Worm (Caenorhabditis elegans) whole organism, young adult: ENCODE data around the gene C34B4.2.

Experiments used
- B0261.1 ChIP-seq: sonication (generic microtip); optimal IDR thresholded peaks from 2 replicates; lab custom pipeline; 2016; ENCODE audit warnings: mild to moderate bottlenecking, missing genetic modification characterization, moderate library complexity, missing compliant biosample characterization
- F33H1.4 ChIP-seq: fragments of 200-800 bp; sonication (Bioruptor generic); IDR thresholded peaks from 2 replicates; pipeline ENCODE4 v1.3.6; 2022; ENCODE audit warnings: missing genetic modification reagents, missing genetic modification characterization, missing compliant biosample characterization
- F49E8.2 ChIP-seq: sonication (generic microtip); optimal IDR thresholded peaks from 3 replicates; lab custom pipeline; 2017; ENCODE audit warnings: missing genetic modification characterization, mild to moderate bottlenecking, missing compliant biosample characterization, antibody characterized with exemption, moderate library complexity; ENCODE audit not compliant: insufficient read depth
- F52B5.7 ChIP-seq: sonication (generic microtip); optimal IDR thresholded peaks from 2 replicates; lab custom pipeline; 2016; ENCODE audit warnings: mild to moderate bottlenecking, missing genetic modification characterization, missing compliant biosample characterization
- attf-5 ChIP-seq: fragments of 200-800 bp; sonication (Bioruptor generic); optimal IDR thresholded peaks from 2 replicates; lab custom pipeline; 2018; ENCODE audit warnings: mild to moderate bottlenecking, missing genetic modification characterization, missing compliant biosample characterization
- attf-6 ChIP-seq: fragments of 200-800 bp; sonication (Bioruptor generic); IDR thresholded peaks from 2 replicates; pipeline ENCODE4 v1.3.6; 2022; ENCODE audit warnings: missing genetic modification reagents, missing genetic modification characterization, missing compliant biosample characterization
- ccch-3 ChIP-seq: fragments of 200-800 bp; sonication (Bioruptor generic); optimal IDR thresholded peaks from 2 replicates; lab custom pipeline; 2018; ENCODE audit warnings: mild to moderate bottlenecking, missing genetic modification characterization, missing compliant biosample characterization
- cebp-1 ChIP-seq, 2 experiments: fragments of 200-800 bp in 1 of 2; sonication (Bioruptor generic) in 1 of 2; sonication (generic microtip) in 1 of 2; IDR thresholded peaks in 1 of 2; optimal IDR thresholded peaks in 1 of 2; 2 replicates each; pipeline versions ENCODE4 v1.3.6 to Lab custom; 2017 to 2022; ENCODE audit warnings: missing compliant biosample characterization in 2 of 2, missing genetic modification characterization in 2 of 2, mild to moderate bottlenecking in 1 of 2, missing genetic modification reagents in 1 of 2, moderate library complexity in 1 of 2
- ceh-40 ChIP-seq: fragments of 200-800 bp; sonication (Bioruptor generic); IDR thresholded peaks from 2 replicates; pipeline ENCODE4 v1.3.6; 2022; ENCODE audit warnings: missing genetic modification characterization, missing compliant biosample characterization
- ceh-79 ChIP-seq: sonication (generic microtip); optimal IDR thresholded peaks from 2 replicates; lab custom pipeline; 2017; ENCODE audit warnings: mild to moderate bottlenecking, missing genetic modification characterization, missing compliant biosample characterization
- die-1 ChIP-seq: sonication (generic microtip); optimal IDR thresholded peaks from 2 replicates; lab custom pipeline; 2016; ENCODE audit warnings: missing genotype, mild to moderate bottlenecking, missing genetic modification characterization, missing compliant biosample characterization
- egl-44 ChIP-seq: fragments of 200-800 bp; sonication (Bioruptor generic); IDR thresholded peaks from 2 replicates; pipeline ENCODE4 v1.3.6; 2022; ENCODE audit warnings: missing genetic modification reagents, missing genetic modification characterization, missing compliant biosample characterization
- gei-17 ChIP-seq: fragments of 200-800 bp; sonication (Bioruptor generic); optimal IDR thresholded peaks from 2 replicates; lab custom pipeline; 2018; ENCODE audit warnings: mild to moderate bottlenecking, missing genetic modification characterization, missing compliant biosample characterization
- lag-1 ChIP-seq: fragments of 200-800 bp; sonication (Bioruptor generic); IDR thresholded peaks from 2 replicates; pipeline ENCODE4 v1.3.6; 2022; ENCODE audit warnings: missing genetic modification reagents, missing genetic modification characterization, missing compliant biosample characterization
- let-607 ChIP-seq, 2 experiments: fragments of 200-800 bp in 1 of 2; sonication (Bioruptor generic) in 1 of 2; sonication (generic microtip) in 1 of 2; optimal IDR thresholded peaks; 2 replicates each; lab custom pipeline; 2016 to 2018; ENCODE audit warnings: mild to moderate bottlenecking in 2 of 2, missing compliant biosample characterization in 2 of 2, missing genetic modification characterization in 2 of 2, moderate library complexity in 2 of 2, missing genotype in 1 of 2
- lin-26 ChIP-seq: fragments of 200-800 bp; sonication (Bioruptor generic); IDR thresholded peaks from 2 replicates; pipeline ENCODE4 v1.3.6; 2022; ENCODE audit warnings: missing genetic modification reagents, missing genetic modification characterization, missing compliant biosample characterization
- lin-35 ChIP-seq, 3 experiments: fragments of 150-350 bp in 2 of 3; sonication (generic microtip) in 1 of 3; optimal IDR thresholded peaks; 2 replicates each; lab custom pipeline; 2014 to 2018; ENCODE audit warnings: missing biosample characterization in 3 of 3, missing genetic modification characterization in 3 of 3, missing genetic modification reagents in 3 of 3
- lin-40 ChIP-seq: sonication (generic microtip); optimal IDR thresholded peaks from 2 replicates; lab custom pipeline; 2016; ENCODE audit warnings: missing genetic modification characterization, mild to moderate bottlenecking, missing compliant biosample characterization, missing genotype, missing genetic modification reagents
- lin-54 ChIP-seq: fragments of 200-800 bp; sonication (Bioruptor generic); optimal IDR thresholded peaks from 2 replicates; lab custom pipeline; 2018; ENCODE audit warnings: mild to moderate bottlenecking, missing genetic modification characterization, missing compliant biosample characterization
- madf-6 ChIP-seq: fragments of 200-800 bp; sonication (Bioruptor generic); IDR thresholded peaks from 2 replicates; pipeline ENCODE4 v1.3.6; 2022; ENCODE audit warnings: missing genetic modification reagents, missing genetic modification characterization, missing compliant biosample characterization
- madf-8 ChIP-seq: fragments of 200-800 bp; sonication (Bioruptor generic); conservative IDR thresholded peaks from 2 replicates; pipeline ENCODE4 v1.3.6; 2022; ENCODE audit warnings: missing genetic modification reagents, missing genetic modification characterization, missing compliant biosample characterization
- mcd-1 ChIP-seq: fragments of 200-800 bp; sonication (Bioruptor generic); IDR thresholded peaks from 2 replicates; pipeline ENCODE4 v1.3.6; 2022; ENCODE audit warnings: missing genetic modification reagents, missing genetic modification characterization, missing compliant biosample characterization
- nfya-2 ChIP-seq: fragments of 200-800 bp; sonication (Bioruptor generic); IDR thresholded peaks from 2 replicates; pipeline ENCODE4 v1.3.6; 2022; ENCODE audit warnings: missing genetic modification reagents, missing genetic modification characterization, missing compliant biosample characterization
- nhr-27 ChIP-seq: fragments of 200-800 bp; sonication (Bioruptor generic); optimal IDR thresholded peaks from 2 replicates; lab custom pipeline; 2018; ENCODE audit warnings: mild to moderate bottlenecking, missing genetic modification characterization, moderate library complexity, missing compliant biosample characterization
- nhr-90 ChIP-seq: sonication (generic microtip); optimal IDR thresholded peaks from 2 replicates; lab custom pipeline; 2016; ENCODE audit warnings: missing genotype, mild to moderate bottlenecking, missing genetic modification characterization, missing compliant biosample characterization
- pbrm-1 ChIP-seq: fragments of 200-800 bp; sonication (Bioruptor generic); IDR thresholded peaks from 2 replicates; pipeline ENCODE4 v1.3.6; 2022; ENCODE audit warnings: missing genetic modification reagents, missing genetic modification characterization, missing compliant biosample characterization
- rcor-1 ChIP-seq: fragments of 200-800 bp; sonication (Bioruptor generic); IDR thresholded peaks from 2 replicates; pipeline ENCODE4 v1.3.6; 2022; ENCODE audit warnings: missing genetic modification reagents, missing genetic modification characterization, missing compliant biosample characterization
- rec-8 ChIP-seq, 2 experiments: sonication (generic microtip); optimal IDR thresholded peaks; 2 replicates each; lab custom pipeline; 2016; ENCODE audit warnings: mild to moderate bottlenecking in 2 of 2, missing genetic modification characterization in 2 of 2, missing genetic modification reagents in 2 of 2, missing genotype in 2 of 2, missing biosample characterization in 1 of 2, missing compliant biosample characterization in 1 of 2, moderate library complexity in 1 of 2
- snpc-1.1 ChIP-seq: sonication (generic microtip); optimal IDR thresholded peaks from 2 replicates; lab custom pipeline; 2017; ENCODE audit warnings: missing genetic modification characterization, mild to moderate bottlenecking, missing compliant biosample characterization, antibody characterized with exemption, moderate library complexity, missing genotype, missing genetic modification reagents; ENCODE audit not compliant: insufficient read depth
- snpc-1.3 ChIP-seq: sonication (generic microtip); optimal IDR thresholded peaks from 2 replicates; lab custom pipeline; 2017; ENCODE audit warnings: missing genetic modification characterization, mild to moderate bottlenecking, missing compliant biosample characterization, antibody characterized with exemption, moderate library complexity, missing genotype, missing genetic modification reagents; ENCODE audit not compliant: insufficient read depth
- somi-1 ChIP-seq: fragments of 200-800 bp; sonication (Bioruptor generic); optimal IDR thresholded peaks from 2 replicates; lab custom pipeline; 2018; ENCODE audit warnings: mild to moderate bottlenecking, missing genetic modification characterization, missing compliant biosample characterization
- tlf-1 ChIP-seq: fragments of 200-800 bp; sonication (Bioruptor generic); optimal IDR thresholded peaks from 2 replicates; lab custom pipeline; 2018; ENCODE audit warnings: mild to moderate bottlenecking, missing genetic modification characterization, missing compliant biosample characterization
- unc-62 ChIP-seq: fragments of 150-350 bp; optimal IDR thresholded peaks from 2 replicates; lab custom pipeline; 2014; ENCODE audit warnings: missing biosample characterization, missing genetic modification reagents, missing genetic modification characterization
- ztf-18 ChIP-seq: sonication (generic microtip); optimal IDR thresholded peaks from 2 replicates; lab custom pipeline; 2016; ENCODE audit warnings: missing genotype, mild to moderate bottlenecking, missing genetic modification characterization, missing compliant biosample characterization
- ztf-22 ChIP-seq: fragments of 200-800 bp; sonication (Bioruptor generic); optimal IDR thresholded peaks from 2 replicates; lab custom pipeline; 2018; ENCODE audit warnings: mild to moderate bottlenecking, missing genetic modification characterization, moderate library complexity, missing compliant biosample characterization
- ztf-3 ChIP-seq: fragments of 200-800 bp; sonication (Bioruptor generic); optimal IDR thresholded peaks from 2 replicates; lab custom pipeline; 2018; ENCODE audit warnings: mild to moderate bottlenecking, missing genetic modification characterization, missing compliant biosample characterization

Gene C34B4.2

DNA sequence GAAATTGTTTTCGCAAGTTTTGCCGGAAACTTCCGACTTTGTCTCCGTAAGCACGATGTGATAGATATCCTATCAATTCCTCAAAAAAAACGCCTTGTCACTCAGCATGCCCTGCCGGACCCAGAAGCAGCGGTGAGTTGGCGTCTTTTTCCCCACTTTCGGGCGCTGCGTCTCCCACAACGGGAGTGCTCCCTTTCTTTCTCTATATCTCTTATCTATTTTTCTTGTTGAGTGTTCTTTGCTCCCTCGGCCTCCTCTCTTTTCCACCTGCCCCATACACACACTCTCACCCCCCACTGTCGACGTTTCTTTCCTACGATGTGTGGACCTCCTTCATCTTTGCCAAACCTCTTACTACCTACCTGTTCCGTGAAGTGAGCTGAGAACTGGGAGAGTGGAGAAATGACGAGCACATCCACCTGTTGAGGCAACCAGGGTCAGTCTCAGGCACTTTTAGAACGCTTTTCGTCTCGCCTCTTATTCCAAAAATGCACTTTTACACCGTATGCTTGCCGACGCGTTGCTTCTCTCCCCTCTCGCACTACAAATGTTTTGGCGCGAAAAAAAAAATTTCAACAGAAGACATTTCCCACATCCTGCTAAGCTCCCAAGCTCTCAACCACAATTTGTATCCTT is 3.2 kb downstream of the C34B4.2 start (continued):
- TF ChIP-seq F49E8.2 (tag; lab: Kevin White, UChicago) (no peak), lin-35 (GFP tag; optimal IDR thresholded peaks at IDR 0.05; lab: Kevin White, UChicago) (peak in 1 of 3 experiments; percentile 49), egl-44 (GFP tag; lab: Robert Waterston, UW) (no peak), ceh-79 (tag; lab: Kevin White, UChicago) (no peak), die-1 (tag; lab: Kevin White, UChicago) (peak; percentile 15), rcor-1 (GFP tag; lab: Robert Waterston, UW) (no peak), ztf-18 (tag; lab: Kevin White, UChicago) (peak; percentile 7), lin-26 (0 out of 2 replicates have a peak, but pooled peaks have one; percentile 59), attf-6 (GFP tag; lab: Robert Waterston, UW) (no peak), unc-62 (GFP tag; lab: Kevin White, UChicago) (peak; percentile 54), madf-8 (no peak), F52B5.7 (tag; lab: Kevin White, UChicago) (peak; percentile 4), ztf-3 (no peak), ccch-3 (no peak), nfya-2 (no peak), cebp-1 (GFP tag; IDR thresholded peaks at IDR 0.05; lab: Robert Waterston, UW) (no peak), cebp-1 (tag; optimal IDR thresholded peaks at IDR 0.05; lab: Kevin White, UChicago) (peak; percentile 61), nhr-27 (no peak), pbrm-1 (no peak), let-607 (tag; optimal IDR thresholded peaks at IDR 0.05; lab: Kevin White, UChicago) (peak; percentile 55 to 72), rec-8 (tag; optimal IDR thresholded peaks at IDR 0.05; lab: Kevin White, UChicago) (no peak), lag-1 (GFP tag; lab: Robert Waterston, UW) (no peak), ceh-40 (GFP tag; lab: Robert Waterston, UW) (no peak), B0261.1 (tag; lab: Kevin White, UChicago) (no peak), attf-5 (peak; percentile 32), snpc-1.3 (no peak), F33H1.4 (no peak), snpc-1.1 (tag; lab: Kevin White, UChicago) (no peak), nhr-90 (tag; lab: Kevin White, UChicago) (peak; percentile 5), gei-17 (no peak), lin-40 (tag; lab: Kevin White, UChicago) (no peak), madf-6 (GFP tag; lab: Robert Waterston, UW) (no peak), somi-1 (GFP tag; lab: Kevin White, UChicago) (peak; percentile 74), ztf-22 (GFP tag; lab: Kevin White, UChicago) (no peak), mcd-1 (GFP tag; lab: Robert Waterston, UW) (peak; percentile 45; the same call in 1 of the 2 replicates), lin-54 (GFP tag; lab: Kevin White, UChicago) (no peak)

DNA sequence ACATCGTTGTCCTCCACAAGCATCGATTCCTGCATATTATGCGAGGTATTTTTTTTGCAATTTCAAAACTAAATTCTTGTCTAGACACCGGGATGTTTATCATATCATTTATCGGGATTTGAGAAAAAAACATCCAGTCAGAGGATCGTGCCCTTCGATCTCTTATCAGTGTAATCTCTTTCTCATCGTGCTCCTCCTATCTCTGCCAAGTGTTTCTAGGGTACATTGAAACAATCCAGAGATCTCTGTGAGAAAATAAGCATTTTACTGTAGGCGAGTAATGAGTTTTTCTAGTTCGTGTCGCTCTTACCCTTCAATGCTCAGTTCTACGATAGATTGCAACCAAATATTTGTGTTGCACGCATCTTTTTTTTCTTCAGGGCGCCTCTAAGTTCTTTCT is 5.6 kb downstream of the C34B4.2 start:
- TF ChIP-seq tlf-1 (GFP tag; lab: Kevin White, UChicago) (no peak), lin-35 (GFP tag; optimal IDR thresholded peaks at IDR 0.05; lab: Kevin White, UChicago) (peak in 1 of 3 experiments; percentile 34)
